Fruit fly (Drosophila melanogaster) ovary, adult (tissue): ENCODE measurements around the gene CG8329.
A peak's percentile ranks its signal among the peaks of the same experiment; 100 is the strongest.

Experiments
- CG17801 ChIP-seq: fragments of 200-800 bp; optimal IDR thresholded peaks from 2 replicates; lab custom pipeline; 2019; ENCODE audit warnings: missing biosample characterization, mild to moderate bottlenecking, missing genetic modification characterization, moderate library complexity; ENCODE audit not compliant: partially characterized antibody

CG8329 gene

DNA sequence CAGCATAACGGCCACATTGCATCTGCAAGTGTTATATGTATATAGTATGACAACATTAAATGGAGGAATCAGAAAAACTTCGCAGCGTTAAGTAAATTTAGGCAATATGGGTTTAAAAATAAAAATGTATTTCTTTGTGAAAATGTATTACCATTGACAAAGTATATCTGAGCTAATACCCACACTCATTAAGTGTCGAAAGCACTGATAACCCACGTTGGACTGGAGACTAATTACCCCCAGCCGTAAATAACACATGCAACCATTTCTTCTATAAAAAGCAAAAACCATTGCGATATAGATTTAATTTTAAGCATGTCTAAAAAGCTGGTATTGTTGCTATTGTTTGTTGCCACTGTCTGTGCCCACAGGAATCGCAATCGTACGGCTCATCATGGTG is at the start of gene CG8329:
TSS of gene CG8329 (plus strand) at position 301 of the 400 bp plus-strand sequence.
- no peak for TF ChIP-seq CG17801 (GFP tag; lab: Kevin White, UChicago)

DNA sequence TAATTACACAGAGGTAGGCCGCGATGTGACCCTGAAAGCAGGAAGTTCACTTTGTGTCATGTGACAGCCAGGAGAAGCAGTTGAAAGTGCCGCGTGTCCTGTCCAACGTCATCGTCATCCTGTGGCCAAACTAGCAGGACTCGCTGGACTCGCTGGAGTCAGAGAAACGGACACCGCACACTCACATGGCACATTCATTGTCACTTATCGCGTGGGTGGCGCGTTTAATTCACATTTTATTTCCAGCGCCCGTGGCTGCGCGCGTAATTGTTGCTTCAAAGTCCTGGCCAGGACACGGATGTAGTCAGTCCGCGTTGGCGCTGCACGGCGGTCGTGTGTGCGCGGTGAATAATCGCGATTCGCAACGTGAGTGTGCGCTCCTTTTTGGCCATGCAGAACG is 40.4 kb upstream of the CG8329 start, which contains the start of gene Tmc:
TSS of gene Tmc (plus strand) at position 301 of the 400 bp plus-strand sequence.
- TF ChIP-seq CG17801 (GFP tag; lab: Kevin White, UChicago) = no peak

DNA sequence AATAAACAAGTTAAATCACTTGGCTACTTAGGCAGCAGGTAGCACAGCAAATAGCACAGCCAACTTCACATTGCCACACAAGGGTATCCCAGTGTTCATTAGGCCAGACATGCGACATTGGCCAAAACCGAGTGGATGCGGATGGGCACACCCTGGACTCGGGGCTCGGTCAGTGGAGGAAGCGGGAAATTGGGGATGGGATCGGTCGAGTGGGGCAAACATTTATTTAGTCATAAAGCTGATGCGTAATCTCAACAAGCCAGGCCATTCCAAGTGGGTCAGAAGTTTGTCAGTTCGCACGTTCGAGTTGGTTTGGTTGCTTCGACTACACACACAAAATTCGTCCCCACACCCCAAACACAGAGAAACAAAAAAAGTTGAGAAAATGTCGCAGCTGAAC is 39.2 kb upstream of the CG8329 start, which contains the start of gene CG3222:
TSS of gene CG3222 (plus strand) at position 301 of the 400 bp plus-strand sequence.
- TF ChIP-seq CG17801 (GFP tag; lab: Kevin White, UChicago) = no peak

DNA sequence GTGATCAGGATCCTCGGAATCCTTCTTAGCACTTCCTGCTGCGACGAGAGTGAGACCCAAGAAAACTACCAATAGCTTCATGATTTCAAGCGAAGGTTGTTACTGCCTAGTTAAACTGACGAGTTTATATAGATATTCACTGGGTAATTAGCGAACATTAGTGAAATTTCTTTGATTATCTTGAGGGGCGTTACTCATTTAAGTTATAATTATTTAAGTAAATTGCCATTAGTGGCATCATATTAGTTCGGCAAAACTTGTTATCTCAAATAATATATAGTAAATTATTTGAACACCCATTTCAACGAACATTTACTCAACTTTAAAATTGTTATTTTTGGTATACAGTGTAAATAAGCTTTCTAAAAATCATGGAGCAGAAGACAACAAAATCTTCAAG is 36.7 kb upstream of the CG8329 start, which contains the start of the genes CG3088 and CG3306:
TSS of gene CG3088 (minus strand) at position 101 of the 400 bp plus-strand sequence.
TSS of gene CG3306 (plus strand) at position 299 of the 400 bp plus-strand sequence.
- TF ChIP-seq CG17801 (GFP tag; lab: Kevin White, UChicago) = no peak

DNA sequence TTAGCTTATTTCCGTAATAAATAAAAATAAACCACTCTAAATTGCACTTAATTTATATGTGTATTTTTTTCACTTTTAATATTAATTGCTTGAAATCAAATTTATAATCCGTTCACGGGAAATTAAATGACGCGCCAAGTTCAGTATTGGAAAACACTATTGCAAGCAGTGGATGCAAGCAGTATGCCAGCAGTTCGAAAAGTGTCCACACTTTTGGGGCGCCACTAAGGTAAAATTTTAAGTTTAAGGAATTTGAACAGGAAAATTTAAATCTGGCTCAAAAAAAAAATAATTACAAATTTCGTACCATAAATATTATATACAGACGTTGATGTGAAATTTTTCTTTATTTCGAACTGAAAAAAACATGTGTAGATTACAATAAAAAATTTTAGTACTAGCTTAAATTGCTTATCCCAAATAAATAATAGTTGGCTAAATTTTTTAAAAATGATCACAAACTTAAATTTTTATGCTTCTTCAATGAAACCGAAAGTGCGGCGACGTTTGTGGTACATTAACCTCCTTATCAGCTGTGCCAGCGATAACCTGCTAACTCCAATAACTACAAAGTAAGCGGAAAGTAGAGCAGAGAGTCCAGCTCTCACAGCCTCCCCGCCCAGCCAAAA is 23.8 kb upstream of the CG8329 start:
- TF ChIP-seq CG17801 (GFP tag; lab: Kevin White, UChicago) = no peak

DNA sequence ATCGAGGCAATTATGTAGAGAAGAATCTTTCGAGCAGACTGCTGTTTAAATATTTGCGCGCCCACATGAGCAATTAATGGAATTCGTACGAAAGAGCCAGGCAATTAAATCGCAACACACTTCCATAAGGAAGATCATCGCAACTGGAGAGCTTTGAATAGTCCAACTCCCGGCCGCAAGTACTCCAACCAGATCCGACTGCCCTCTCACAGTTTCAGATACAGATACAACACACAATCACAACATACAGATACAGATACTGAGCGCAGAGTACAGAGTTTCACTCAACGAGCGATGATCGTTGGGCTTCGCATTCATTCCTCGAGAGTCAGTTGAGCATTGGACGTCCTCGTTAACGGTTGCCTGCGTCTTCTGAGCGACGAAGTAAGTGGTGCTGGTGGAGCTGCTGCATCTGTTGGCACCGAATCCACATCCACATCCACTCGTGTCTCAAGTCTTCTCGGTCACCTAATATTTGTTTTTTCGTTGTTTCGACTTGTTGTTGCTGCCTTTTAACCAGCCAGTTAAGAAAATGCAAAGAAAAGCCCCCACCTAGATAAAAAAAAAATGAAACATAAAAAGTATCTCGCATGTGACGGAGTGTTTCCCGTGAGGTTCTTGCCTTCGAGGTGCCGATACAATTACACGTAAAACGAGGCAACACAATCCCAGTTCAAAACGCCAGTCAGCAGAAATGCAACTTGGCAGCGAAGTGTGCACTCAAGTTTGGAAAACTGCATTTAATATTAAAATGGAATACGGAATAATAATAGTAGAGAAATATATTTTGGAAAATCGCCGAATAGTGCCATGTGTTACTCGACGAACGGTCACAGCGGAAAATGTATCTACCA is 23.1 kb upstream of the CG8329 start, which contains the start of gene LanB2:
TSS of gene LanB2 (plus strand) at position 326 of the 854 bp plus-strand sequence.
- TF ChIP-seq CG17801 (GFP tag; lab: Kevin White, UChicago) = no peak

DNA sequence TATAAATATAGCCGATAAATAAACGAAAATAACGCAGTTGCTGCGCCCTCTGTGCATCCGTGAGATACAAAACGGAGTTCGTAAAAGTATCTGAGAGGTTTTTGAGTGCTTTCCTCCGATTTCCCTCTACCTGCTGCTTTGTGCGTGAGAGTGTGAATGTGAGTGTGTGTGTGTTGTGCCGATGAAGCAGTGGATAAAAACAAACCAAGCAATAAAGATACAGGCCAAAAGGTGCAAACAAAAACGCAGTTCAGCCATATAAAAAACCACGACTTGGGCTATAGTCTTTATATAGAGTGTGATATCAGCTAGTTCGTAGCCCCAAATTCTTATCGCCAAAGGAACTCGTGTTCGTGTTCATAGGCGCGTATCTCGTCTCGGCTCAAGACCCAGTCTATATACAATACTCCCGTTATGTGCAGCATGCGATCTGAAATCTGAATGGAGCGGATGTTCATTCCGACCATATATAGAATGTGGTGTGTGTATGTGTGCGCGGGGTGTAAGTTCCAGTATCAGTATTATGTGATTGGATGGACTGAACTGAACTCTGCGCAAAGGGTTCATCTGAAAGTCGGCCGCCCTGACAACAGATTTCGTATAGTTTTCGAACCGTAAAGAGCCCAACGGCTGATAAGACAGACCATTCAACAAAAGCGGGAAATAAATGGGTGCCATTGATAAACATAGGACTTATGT is 22.3 kb upstream of the CG8329 start:
- TF ChIP-seq CG17801 (GFP tag; lab: Kevin White, UChicago) = no peak

DNA sequence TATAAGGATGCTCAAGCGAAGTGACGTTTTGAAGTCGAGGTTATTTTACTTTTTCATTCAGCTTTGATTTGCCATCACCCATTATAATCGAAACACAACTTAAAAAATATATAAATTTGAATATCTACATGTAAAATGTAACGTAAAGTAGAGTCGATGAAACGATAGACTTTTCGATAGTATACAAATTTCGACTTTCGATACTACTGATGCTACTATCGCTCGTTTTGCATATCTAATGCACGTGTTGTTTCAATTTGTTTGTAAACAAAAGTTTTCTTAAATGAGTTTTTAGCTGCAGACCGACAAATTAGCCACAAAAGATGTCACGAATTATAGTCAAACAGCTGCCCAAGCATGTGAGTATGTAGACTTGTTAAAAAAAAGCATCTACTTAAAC is 13.9 kb upstream of the CG8329 start, which contains the start of gene CG3335:
TSS of gene CG3335 (plus strand) at position 224 of the 400 bp plus-strand sequence.
- TF ChIP-seq CG17801 (GFP tag; lab: Kevin White, UChicago) = no peak

DNA sequence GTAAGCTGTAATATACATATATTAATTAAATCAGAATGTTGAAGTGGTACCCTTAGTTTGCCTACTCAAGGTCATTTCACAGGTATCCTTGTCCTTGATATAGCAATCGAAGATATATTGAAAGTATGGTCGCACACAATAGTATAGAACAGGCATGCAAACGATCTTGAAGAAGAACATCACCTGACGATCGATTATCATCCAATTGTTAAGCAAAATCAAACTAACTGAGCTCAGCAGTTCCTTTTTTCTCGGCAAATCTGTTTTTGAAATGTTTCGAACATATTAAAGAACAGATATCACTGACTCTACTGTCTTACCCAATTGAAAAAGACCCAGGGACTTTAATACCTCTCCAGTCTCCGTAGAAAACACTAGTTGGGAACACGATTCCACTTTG is 9.5 kb upstream of the CG8329 start, which contains the start of gene Cyp40:
TSS of gene Cyp40 (plus strand) at position 301 of the 400 bp plus-strand sequence.
- TF ChIP-seq CG17801 (GFP tag; lab: Kevin White, UChicago) = no peak

DNA sequence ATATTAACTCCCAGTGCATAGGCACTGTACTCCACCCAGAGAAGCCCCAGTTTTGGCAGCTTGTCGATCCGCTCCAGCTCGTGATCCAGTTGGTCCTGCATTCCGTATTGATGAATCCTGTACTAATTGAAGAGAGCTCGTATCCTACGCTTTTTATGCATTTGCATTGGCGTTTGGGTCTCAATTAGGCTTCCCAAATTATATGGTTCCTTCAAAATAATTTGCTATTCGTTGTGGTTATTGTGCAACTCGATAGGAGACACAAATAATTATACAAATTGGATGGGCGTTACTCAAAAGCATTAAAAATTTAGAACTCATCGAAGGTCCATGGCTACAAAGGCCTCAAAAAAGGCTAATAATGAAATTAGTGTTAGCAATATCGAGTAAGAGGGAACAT is 8.8 kb upstream of the CG8329 start, which contains the start of gene Or67b:
TSS of gene Or67b (minus strand) at position 101 of the 400 bp plus-strand sequence.
- no peak for TF ChIP-seq CG17801 (GFP tag; lab: Kevin White, UChicago)

DNA sequence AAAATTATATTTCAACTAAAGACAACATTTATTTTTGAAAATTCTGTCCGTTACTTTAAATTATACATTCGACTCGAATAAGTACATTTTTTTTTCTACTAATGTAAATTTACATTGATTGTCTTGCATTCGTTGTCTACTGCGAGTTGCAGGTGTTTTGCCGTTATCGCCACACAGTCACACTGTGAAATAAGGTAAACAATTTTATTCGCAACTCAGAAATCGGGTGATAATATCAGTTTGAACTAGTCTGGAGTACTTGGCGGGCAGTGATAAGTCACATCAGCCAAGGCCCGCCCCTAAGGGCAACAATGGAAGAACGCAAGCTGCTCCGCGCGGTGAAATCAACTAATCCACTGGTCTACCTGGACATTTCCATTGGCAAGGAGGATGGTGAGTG is 8.0 kb upstream of the CG8329 start:
- TF ChIP-seq CG17801 (GFP tag; lab: Kevin White, UChicago) = peak; percentile 12

DNA sequence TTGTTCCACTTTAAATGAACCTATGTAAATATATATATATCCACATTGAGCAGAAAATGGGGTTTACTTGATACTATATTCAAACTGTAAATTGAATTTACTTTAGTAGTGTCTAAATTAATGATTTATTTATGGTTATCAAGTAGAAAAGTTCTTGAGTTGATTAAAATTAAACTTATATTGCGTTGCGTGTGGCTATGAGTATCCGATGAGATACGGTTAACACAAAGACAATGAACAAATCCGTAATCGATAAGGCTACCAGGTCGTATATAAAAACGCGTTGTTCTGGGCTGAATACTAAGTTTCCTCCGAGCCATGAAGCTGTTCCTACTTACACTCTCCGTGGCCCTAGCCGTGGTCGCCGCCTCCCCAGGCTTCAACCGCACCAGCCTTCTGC is 1.1 kb downstream of the CG8329 start, which contains the start of gene CG18179:
TSS of gene CG18179 (plus strand) at position 301 of the 400 bp plus-strand sequence.
- no peak for TF ChIP-seq CG17801 (GFP tag; lab: Kevin White, UChicago)

DNA sequence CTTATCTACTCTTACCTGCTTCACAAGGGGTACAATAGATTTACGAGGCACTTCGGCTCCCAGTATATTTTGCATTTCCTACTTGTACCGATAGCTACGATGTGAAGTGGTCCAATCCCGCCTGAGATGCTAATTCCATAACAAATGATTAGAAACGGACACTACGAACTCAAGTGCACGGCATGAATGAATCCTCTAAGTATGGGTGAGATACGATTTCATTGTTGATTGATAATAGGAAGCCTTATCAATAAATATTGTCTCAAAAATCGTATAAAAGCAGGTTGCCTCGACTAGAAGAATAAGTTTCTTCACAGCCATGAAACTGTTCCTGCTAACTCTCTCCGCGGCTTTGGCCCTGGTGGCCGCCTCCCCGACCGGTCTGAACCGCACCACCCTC is 2.8 kb downstream of the CG8329 start, which contains the start of gene CG18180:
TSS of gene CG18180 (plus strand) at position 301 of the 400 bp plus-strand sequence.
- no peak for TF ChIP-seq CG17801 (GFP tag; lab: Kevin White, UChicago)

DNA sequence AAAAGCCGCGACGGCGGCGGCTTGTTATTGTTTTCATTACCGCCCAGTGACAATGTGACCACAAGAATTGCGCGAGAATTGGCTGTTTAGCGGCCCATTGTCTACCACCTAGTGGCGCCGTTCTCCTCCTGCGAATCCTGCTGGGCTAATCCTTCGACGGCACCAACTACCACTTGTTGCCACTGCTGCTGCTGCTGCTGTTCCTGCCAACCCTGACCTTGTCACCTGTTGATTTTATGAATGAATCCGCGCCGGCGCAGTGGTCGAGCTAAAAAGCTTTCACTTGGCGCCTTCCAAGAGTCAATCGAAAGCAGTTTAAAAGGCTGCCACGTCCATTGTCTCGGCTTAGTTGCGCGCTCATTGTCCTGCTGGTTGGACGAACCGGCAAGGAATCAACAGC is 5.8 kb downstream of the CG8329 start, which contains the start of gene CNMaR:
TSS of gene CNMaR (plus strand) at position 348 of the 400 bp plus-strand sequence.
- TF ChIP-seq CG17801 (GFP tag; lab: Kevin White, UChicago) = no peak
